Worm (Caenorhabditis elegans): ENCODE results near the gene srt-54.

The srt-54 gene

DNA sequence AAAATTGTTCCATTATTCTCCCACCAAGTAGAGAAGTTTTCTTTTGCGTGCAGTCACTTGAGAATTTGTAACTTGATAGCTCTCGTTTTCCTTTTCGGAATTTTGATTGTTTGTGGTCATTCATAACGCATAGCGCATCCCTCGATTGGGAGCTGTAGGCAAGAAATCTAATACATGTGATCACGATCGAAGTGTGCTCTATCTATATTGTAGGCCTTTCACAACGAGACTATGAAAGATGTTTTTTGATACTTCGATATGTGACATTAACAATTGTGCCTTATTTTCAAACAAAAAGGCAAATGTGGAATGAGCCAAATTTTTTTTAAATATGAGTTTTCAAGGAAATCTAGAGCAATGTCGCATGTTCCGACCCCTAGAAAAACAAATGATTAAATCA, 41.2 kb upstream of the srt-54 start:
- no peak for TF ChIP-seq mml-1 (tag; optimal IDR thresholded peaks at IDR 0.05)
- TF ChIP-seq nhr-76 (tag; optimal IDR thresholded peaks at IDR 0.05) = no peak
- TF ChIP-seq ztf-4 (tag; optimal IDR thresholded peaks at IDR 0.05) = no peak
- no peak for TF ChIP-seq R02D3.7 (tag; optimal IDR thresholded peaks at IDR 0.05)
- no peak for TF ChIP-seq ceh-16 (tag; optimal IDR thresholded peaks at IDR 0.05)
- no peak for TF ChIP-seq ceh-82 (tag; optimal IDR thresholded peaks at IDR 0.05)
- TF ChIP-seq sea-2 (GFP tag; optimal IDR thresholded peaks at IDR 0.05) = no peak
- TF ChIP-seq elt-2 (tag; optimal IDR thresholded peaks at IDR 0.05) = no peak
- TF ChIP-seq nhr-28 (tag; optimal IDR thresholded peaks at IDR 0.05) = no peak

- TF ChIP-seq hmg-11 (tag; optimal IDR thresholded peaks at IDR 0.05) (no peak), elt-1 (tag; optimal IDR thresholded peaks at IDR 0.05) (no peak), ztf-4 (tag; optimal IDR thresholded peaks at IDR 0.05) (no peak), snpc-4 (tag; optimal IDR thresholded peaks at IDR 0.05) (no peak), elt-2 (tag; optimal IDR thresholded peaks at IDR 0.05) (peak; percentile 16)
Observed at ce11 chrII:76662-77061, 40.4 kb upstream of the srt-54 start.

DNA sequence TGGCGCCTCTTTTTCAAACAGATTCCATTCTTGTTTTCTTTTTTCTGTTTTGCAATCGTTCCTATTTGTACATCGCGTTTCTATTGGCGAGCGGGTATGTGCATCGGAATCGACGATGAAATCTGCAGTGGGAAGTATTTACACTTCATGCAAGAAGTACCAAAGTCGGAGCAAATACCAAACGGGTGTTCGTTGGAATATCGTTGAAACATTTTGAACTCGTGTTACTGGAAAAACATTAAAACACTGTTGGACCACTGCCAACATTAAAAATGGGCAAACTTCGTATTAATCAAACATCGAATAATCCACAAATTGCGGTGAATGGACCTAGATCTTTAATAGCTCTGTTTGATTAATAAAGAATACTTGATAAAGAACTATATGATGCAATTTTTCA, 37.9 kb upstream of the srt-54 start, which contains the start of gene C23H3.9:
TSS of gene C23H3.9 (minus strand) at position 101 of the 400 bp plus-strand sequence.
- TF ChIP-seq nhr-25 (tag; optimal IDR thresholded peaks at IDR 0.05) (no peak), mml-1 (tag; optimal IDR thresholded peaks at IDR 0.05) (no peak), nhr-67 (tag; optimal IDR thresholded peaks at IDR 0.05) (no peak), tbx-2 (tag; optimal IDR thresholded peaks at IDR 0.05) (no peak), daf-12 (tag; optimal IDR thresholded peaks at IDR 0.05) (no peak), ztf-11 (tag; optimal IDR thresholded peaks at IDR 0.05) (no peak), unc-39 (tag; optimal IDR thresholded peaks at IDR 0.05) (no peak), lsy-12 (tag; optimal IDR thresholded peaks at IDR 0.05) (no peak), lin-39 (tag; optimal IDR thresholded peaks at IDR 0.05) (no peak), nhr-237 (tag; optimal IDR thresholded peaks at IDR 0.05) (no peak)

DNA sequence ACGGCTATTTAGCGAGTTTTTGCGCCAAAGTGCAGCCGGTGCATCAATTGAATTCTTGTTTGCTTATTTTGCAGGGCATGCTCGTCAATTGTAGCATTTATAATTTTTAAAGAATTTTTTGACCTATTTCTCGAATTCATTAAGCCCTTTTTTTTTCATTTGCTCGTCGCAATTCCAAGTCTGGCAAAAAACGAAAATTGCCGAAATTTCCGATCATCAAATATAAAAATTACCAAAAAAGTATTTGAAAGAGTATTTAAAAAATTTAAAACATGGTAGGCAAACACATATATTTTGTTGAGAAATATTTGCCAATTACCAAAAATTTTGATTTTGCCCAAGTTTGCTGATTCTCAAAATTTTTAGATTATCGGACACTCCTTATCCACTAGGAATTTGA, 32.9 kb upstream of the srt-54 start, which contains the start of gene C50D2.6:
TSS of gene C50D2.6 (plus strand) at position 301 of the 400 bp plus-strand sequence.
- TF ChIP-seq ceh-9 (tag; optimal IDR thresholded peaks at IDR 0.05) = no peak
- TF ChIP-seq nhr-11 (tag; optimal IDR thresholded peaks at IDR 0.05) = no peak
- TF ChIP-seq nhr-28 (tag; optimal IDR thresholded peaks at IDR 0.05) = no peak
- TF ChIP-seq nhr-67 (tag; optimal IDR thresholded peaks at IDR 0.05) = no peak
- TF ChIP-seq skn-1 (tag; optimal IDR thresholded peaks at IDR 0.05) = no peak
- no peak for TF ChIP-seq nhr-23 (tag; optimal IDR thresholded peaks at IDR 0.05)
- TF ChIP-seq ceh-28 (tag; optimal IDR thresholded peaks at IDR 0.05) = no peak

DNA sequence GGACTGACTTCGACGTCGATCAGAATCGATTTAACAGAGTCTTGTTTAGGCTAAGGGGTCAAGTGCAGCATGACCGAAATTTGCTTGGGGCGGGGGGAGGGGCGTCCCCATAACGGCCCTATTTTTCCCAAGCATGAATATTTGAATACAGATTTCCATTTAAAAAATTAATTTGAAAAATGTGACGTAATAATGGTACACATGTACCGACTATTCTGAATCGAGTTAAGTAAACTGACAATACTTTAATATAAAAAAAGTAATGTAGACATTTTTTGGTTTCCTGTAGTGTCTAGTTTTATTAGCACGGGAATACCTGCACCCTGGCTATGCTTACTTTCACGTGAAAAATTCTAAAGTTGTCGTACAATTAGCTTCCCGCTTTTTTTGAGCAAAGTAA, 30.2 kb upstream of the srt-54 start:
- TF ChIP-seq egl-5 (tag; optimal IDR thresholded peaks at IDR 0.05) (no peak), fkh-10 (GFP tag; optimal IDR thresholded peaks at IDR 0.05) (no peak), nhr-67 (tag; optimal IDR thresholded peaks at IDR 0.05) (no peak), ceh-28 (tag; optimal IDR thresholded peaks at IDR 0.05) (no peak), zag-1 (tag; optimal IDR thresholded peaks at IDR 0.05) (no peak), elt-2 (tag; optimal IDR thresholded peaks at IDR 0.05) (no peak), ZK546.5 (tag; optimal IDR thresholded peaks at IDR 0.05) (no peak), skn-1 (tag; optimal IDR thresholded peaks at IDR 0.05) (no peak), nhr-25 (tag; optimal IDR thresholded peaks at IDR 0.05) (no peak), ceh-82 (tag; optimal IDR thresholded peaks at IDR 0.05) (no peak), nhr-28 (tag; optimal IDR thresholded peaks at IDR 0.05) (no peak), ama-1 (optimal IDR thresholded peaks at IDR 0.05) (no peak), egl-27 (tag; optimal IDR thresholded peaks at IDR 0.05) (no peak), ztf-4 (tag; optimal IDR thresholded peaks at IDR 0.05) (no peak), daf-12 (tag; optimal IDR thresholded peaks at IDR 0.05) (no peak), nhr-11 (tag; optimal IDR thresholded peaks at IDR 0.05) (no peak), unc-39 (tag; optimal IDR thresholded peaks at IDR 0.05) (no peak)

DNA sequence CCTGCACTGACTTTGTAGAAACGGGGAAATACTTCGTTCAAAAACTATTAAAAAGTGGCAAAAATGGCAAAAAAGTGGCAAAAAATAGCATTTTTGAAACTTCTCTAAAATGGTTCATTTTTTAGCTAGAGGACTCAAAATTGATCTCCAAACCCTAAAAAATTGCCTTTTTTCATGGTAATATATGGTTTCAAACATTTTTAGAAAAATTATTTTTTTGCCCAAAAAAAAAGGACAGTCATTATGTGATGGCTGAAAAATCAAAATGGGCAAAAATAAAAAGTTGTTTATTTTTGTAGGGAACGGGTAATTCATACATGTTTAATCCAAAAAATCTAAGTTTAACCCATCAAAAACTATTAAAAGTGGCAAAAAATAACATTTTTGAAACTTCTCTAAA, 29.1 kb upstream of the srt-54 start:
- TF ChIP-seq ztf-11 (tag; optimal IDR thresholded peaks at IDR 0.05) (no peak), ceh-9 (tag; optimal IDR thresholded peaks at IDR 0.05) (no peak), hmg-11 (tag; optimal IDR thresholded peaks at IDR 0.05) (no peak), mdl-1 (tag; optimal IDR thresholded peaks at IDR 0.05) (no peak)
